Worm (Caenorhabditis elegans) whole organism, L4 larva: ENCODE data around the gene K01A6.8.

ENCODE experiments used
- D1046.2 ChIP-seq: fragments of 200-800 bp; sonication (Bioruptor generic); IDR thresholded peaks from 2 replicates; pipeline ENCODE4 v1.3.6; 2022; ENCODE audit warnings: missing genetic modification characterization, missing compliant biosample characterization
- F37D6.2 ChIP-seq: sonication (generic microtip); optimal IDR thresholded peaks from 2 replicates; lab custom pipeline; 2016; ENCODE audit warnings: mild to moderate bottlenecking, missing genetic modification characterization, missing compliant biosample characterization
- F44E2.7 ChIP-seq: fragments of 200-800 bp; sonication (Bioruptor generic); IDR thresholded peaks from 2 replicates; pipeline ENCODE4 v2.1.2; 2022; ENCODE audit warnings: missing genetic modification characterization, missing compliant biosample characterization
- Y105C5A.15 ChIP-seq: fragments of 200-800 bp; sonication (Bioruptor generic); IDR thresholded peaks from 2 replicates; pipeline ENCODE4 v1.3.6; 2022; ENCODE audit warnings: missing genetic modification characterization, missing compliant biosample characterization
- ZK337.2 ChIP-seq: fragments of 200-800 bp; sonication (Bioruptor generic); IDR thresholded peaks from 2 replicates; pipeline ENCODE4 v1.3.6; 2022; ENCODE audit warnings: missing genetic modification reagents, missing genetic modification characterization, missing compliant biosample characterization
- ZK546.5 ChIP-seq, 2 experiments: sonication (generic microtip); optimal IDR thresholded peaks; 2 replicates each; lab custom pipeline; 2017; ENCODE audit warnings: missing biosample characterization in 2 of 2, missing genetic modification characterization in 2 of 2
- aha-1 ChIP-seq: fragments of 150-350 bp; peaks from one replicate; lab custom pipeline; 2014; ENCODE audit warnings: missing biosample characterization, missing genetic modification characterization
- aly-2 ChIP-seq: sonication (generic microtip); optimal IDR thresholded peaks from 2 replicates; lab custom pipeline; 2018; ENCODE audit warnings: missing biosample characterization, missing genetic modification characterization
- ama-1 ChIP-seq: fragments of 150-350 bp; optimal IDR thresholded peaks from 2 replicates; lab custom pipeline; 2014; ENCODE audit warnings: inconsistent platforms, mixed read lengths
- ceh-28 ChIP-seq: fragments of 150-350 bp; optimal IDR thresholded peaks from 2 replicates; lab custom pipeline; 2014; ENCODE audit warnings: missing biosample characterization, missing genetic modification reagents, missing genetic modification characterization
- ceh-82 ChIP-seq: sonication (generic microtip); optimal IDR thresholded peaks from 2 replicates; lab custom pipeline; 2017; ENCODE audit warnings: missing biosample characterization, missing genetic modification characterization
- ces-1 ChIP-seq: fragments of 150-350 bp; sonication (generic microtip); optimal IDR thresholded peaks from 4 replicates; lab custom pipeline; 2014; ENCODE audit warnings: missing biosample characterization, missing genetic modification reagents, missing genetic modification characterization
- daf-16 ChIP-seq, 3 experiments: sonication (generic microtip); optimal IDR thresholded peaks; 2 replicates each; lab custom pipeline; 2016 to 2017; ENCODE audit warnings: missing genetic modification characterization in 3 of 3, missing genetic modification reagents in 3 of 3, mild to moderate bottlenecking in 2 of 3, missing compliant biosample characterization in 2 of 3, missing biosample characterization in 1 of 3, moderate library complexity in 1 of 3
- daf-19 ChIP-seq: fragments of 200-800 bp; sonication (Bioruptor generic); conservative IDR thresholded peaks from 2 replicates; pipeline ENCODE4 v1.3.6; 2022; ENCODE audit warnings: missing genetic modification characterization, missing compliant biosample characterization
- dmd-6 ChIP-seq: fragments of 200-800 bp; sonication (Bioruptor generic); IDR thresholded peaks from 2 replicates; pipeline ENCODE4 v1.3.6; 2022; ENCODE audit warnings: missing genetic modification reagents, missing genetic modification characterization, missing compliant biosample characterization
- dmd-8 ChIP-seq: fragments of 200-800 bp; sonication (Bioruptor generic); IDR thresholded peaks from 2 replicates; pipeline ENCODE4 v1.3.6; 2022; ENCODE audit warnings: missing genetic modification characterization, missing compliant biosample characterization
- dpl-1 ChIP-seq: fragments of 150-350 bp; optimal IDR thresholded peaks from 2 replicates; lab custom pipeline; 2014; ENCODE audit warnings: missing biosample characterization, missing genetic modification reagents, missing genetic modification characterization
- dve-1 ChIP-seq: sonication (generic microtip); optimal IDR thresholded peaks from 2 replicates; lab custom pipeline; 2017; ENCODE audit warnings: antibody characterized with exemption, mild to moderate bottlenecking, missing genetic modification characterization, missing compliant biosample characterization; ENCODE audit not compliant: insufficient read depth
- egl-27 ChIP-seq: sonication (generic microtip); optimal IDR thresholded peaks from 3 replicates; lab custom pipeline; 2017; ENCODE audit warnings: missing biosample characterization, missing genetic modification reagents, missing genetic modification characterization
- hlh-11 ChIP-seq: fragments of 200-800 bp; sonication (Bioruptor generic); optimal IDR thresholded peaks from 2 replicates; lab custom pipeline; 2018; ENCODE audit warnings: mild to moderate bottlenecking, missing genetic modification characterization, missing compliant biosample characterization
- hmg-1.1 ChIP-seq: fragments of 200-800 bp; sonication (Bioruptor generic); IDR thresholded peaks from 2 replicates; pipeline ENCODE4 v1.3.6; 2022; ENCODE audit warnings: missing genetic modification reagents, missing genetic modification characterization, missing compliant biosample characterization
- lim-7 ChIP-seq: fragments of 200-800 bp; sonication (Bioruptor generic); IDR thresholded peaks from 2 replicates; pipeline ENCODE4 v1.3.6; 2022; ENCODE audit warnings: missing genetic modification characterization, missing compliant biosample characterization
- lin-13 ChIP-seq: fragments of 150-350 bp; optimal IDR thresholded peaks from 2 replicates; lab custom pipeline; 2014; ENCODE audit warnings: missing biosample characterization, missing genetic modification reagents, missing genetic modification characterization
- lin-39 ChIP-seq: fragments of 150-350 bp; optimal IDR thresholded peaks from 2 replicates; lab custom pipeline; 2014; ENCODE audit warnings: missing biosample characterization, missing genetic modification reagents, missing genetic modification characterization
- lsy-2 ChIP-seq, 2 experiments: fragments of 150-350 bp in 1 of 2; sonication (generic microtip) in 1 of 2; optimal IDR thresholded peaks; 2 replicates each; lab custom pipeline; 2014 to 2017; ENCODE audit warnings: missing biosample characterization in 2 of 2, missing genetic modification characterization in 2 of 2
- mes-2 ChIP-seq: sonication (generic microtip); optimal IDR thresholded peaks from 2 replicates; lab custom pipeline; 2016; ENCODE audit warnings: missing genotype, mild to moderate bottlenecking, missing genetic modification characterization, missing compliant biosample characterization; ENCODE audit not compliant: poor library complexity, severe bottlenecking
- mxl-2 ChIP-seq: fragments of 200-800 bp; sonication (Bioruptor generic); conservative IDR thresholded peaks from 2 replicates; pipeline ENCODE4 v1.3.6; 2022; ENCODE audit warnings: missing genetic modification reagents, missing genetic modification characterization, missing compliant biosample characterization
- nhr-102 ChIP-seq: sonication (generic microtip); optimal IDR thresholded peaks from 2 replicates; lab custom pipeline; 2016; ENCODE audit warnings: mild to moderate bottlenecking, missing genetic modification characterization, moderate library complexity, missing compliant biosample characterization
- nhr-11 ChIP-seq: fragments of 150-350 bp; optimal IDR thresholded peaks from 2 replicates; lab custom pipeline; 2014; ENCODE audit warnings: missing biosample characterization, missing genetic modification characterization
- nhr-111 ChIP-seq: fragments of 200-800 bp; sonication (Bioruptor generic); optimal IDR thresholded peaks from 2 replicates; lab custom pipeline; 2018; ENCODE audit warnings: mild to moderate bottlenecking, missing genetic modification characterization, missing compliant biosample characterization
- nhr-28 ChIP-seq: fragments of 150-350 bp; optimal IDR thresholded peaks from 2 replicates; lab custom pipeline; 2014; ENCODE audit warnings: missing biosample characterization, missing genetic modification characterization
- pha-4 ChIP-seq, 2 experiments: fragments of 150-350 bp in 1 of 2; fragments of 200-800 bp in 1 of 2; sonication (Bioruptor generic) in 1 of 2; IDR thresholded peaks in 1 of 2; optimal IDR thresholded peaks in 1 of 2; 2 replicates each; pipeline versions ENCODE4 v1.3.6 to Lab custom; 2014 to 2022; ENCODE audit warnings: missing genetic modification characterization in 2 of 2, missing genetic modification reagents in 2 of 2, missing biosample characterization in 1 of 2, missing compliant biosample characterization in 1 of 2
- rbr-2 ChIP-seq: sonication (generic microtip); optimal IDR thresholded peaks from 2 replicates; lab custom pipeline; 2016; ENCODE audit warnings: missing genotype, missing genetic modification characterization, missing compliant biosample characterization
- set-16 ChIP-seq: fragments of 200-800 bp; sonication (Bioruptor generic); IDR thresholded peaks from 2 replicates; pipeline ENCODE4 v1.3.6; 2022; ENCODE audit warnings: missing genetic modification reagents, missing genetic modification characterization, missing compliant biosample characterization
- snpc-4 ChIP-seq: fragments of 150-350 bp; optimal IDR thresholded peaks from 2 replicates; lab custom pipeline; 2014; ENCODE audit warnings: missing biosample characterization, missing genetic modification characterization
- unc-130 ChIP-seq: sonication (generic microtip); optimal IDR thresholded peaks from 2 replicates; lab custom pipeline; 2016; ENCODE audit warnings: missing genetic modification reagents, missing genetic modification characterization, missing compliant biosample characterization
- unc-39 ChIP-seq: sonication (generic microtip); optimal IDR thresholded peaks from 2 replicates; lab custom pipeline; 2017; ENCODE audit warnings: missing biosample characterization, missing genetic modification characterization
- unc-62 ChIP-seq, 3 experiments: fragments of 150-350 bp in 1 of 3; sonication (generic microtip); optimal IDR thresholded peaks in 2 of 3; peaks in 1 of 3; 1 replicate in 1 of 3; 2 replicates in 2 of 3; lab custom pipeline; 2014 to 2017; ENCODE audit warnings: missing biosample characterization in 3 of 3, missing genetic modification characterization in 3 of 3, missing genetic modification reagents in 3 of 3, missing genotype in 1 of 3
- zag-1 ChIP-seq: fragments of 150-350 bp; optimal IDR thresholded peaks from 2 replicates; lab custom pipeline; 2014; ENCODE audit warnings: missing biosample characterization, missing genetic modification characterization

K01A6.8 gene

ce11 chrIV:11765507-11765906, 28.3 kb upstream of the K01A6.8 start (continued):
- TF ChIP-seq ZK337.2 (GFP tag; lab: Robert Waterston, UW) (no peak), zag-1 (no peak), D1046.2 (GFP tag; lab: Robert Waterston, UW) (no peak), nhr-11 (tag; lab: Kevin White, UChicago) (peak; percentile 20), snpc-4 (tag; lab: Kevin White, UChicago) (no peak), lin-13 (GFP tag; lab: Kevin White, UChicago) (no peak), daf-16 (GFP tag; optimal IDR thresholded peaks at IDR 0.05; lab: Kevin White, UChicago) (no peak), daf-16 (tag; optimal IDR thresholded peaks at IDR 0.05; lab: Kevin White, UChicago) (no peak), dmd-6 (GFP tag; lab: Robert Waterston, UW) (peak; percentile 14; the same call in 1 of the 2 replicates), daf-19 (GFP tag; lab: Robert Waterston, UW) (no peak), unc-130 (GFP tag; lab: Kevin White, UChicago) (no peak), dmd-8 (GFP tag; lab: Robert Waterston, UW) (no peak), lin-39 (tag; lab: Kevin White, UChicago) (no peak), ama-1 (lab: Kevin White, UChicago) (no peak), ceh-28 (tag; lab: Kevin White, UChicago) (peak; percentile 60), ZK546.5 (tag; optimal IDR thresholded peaks at IDR 0.05; lab: Kevin White, UChicago) (no peak), lsy-2 (tag; optimal IDR thresholded peaks at IDR 0.05; lab: Kevin White, UChicago) (peak; percentile 21 to 43), aly-2 (tag; lab: Kevin White, UChicago) (no peak), hmg-1.1 (peak; percentile 50), rbr-2 (tag; lab: Kevin White, UChicago) (peak; percentile 73), unc-62 (GFP tag; optimal IDR thresholded peaks at IDR 0.05 in 1 of 2; lab: Kevin White, UChicago) (no peak), unc-62 (tag; optimal IDR thresholded peaks at IDR 0.05; lab: Kevin White, UChicago) (no peak), F44E2.7 (GFP tag; lab: Robert Waterston, UW) (no peak), lim-7 (GFP tag; lab: Robert Waterston, UW) (no peak), hlh-11 (tag; lab: Kevin White, UChicago) (peak; percentile 7), Y105C5A.15 (GFP tag; lab: Robert Waterston, UW) (no peak), ces-1 (GFP tag; lab: Kevin White, UChicago) (no peak), nhr-111 (GFP tag; lab: Kevin White, UChicago) (no peak), nhr-28 (tag; lab: Kevin White, UChicago) (no peak), egl-27 (tag; lab: Kevin White, UChicago) (no peak)

ce11 chrIV:11760700-11761459, 23.7 kb upstream of the K01A6.8 start, which contains the start of gene T12A7.2:
TSS of gene T12A7.2 (minus strand) at chrIV:11761111.
- TF ChIP-seq aly-2 (tag; lab: Kevin White, UChicago) (no peak), dpl-1 (GFP tag; lab: Kevin White, UChicago) (no peak), nhr-102 (tag; lab: Kevin White, UChicago) (no peak), lsy-2 (tag; optimal IDR thresholded peaks at IDR 0.05; lab: Kevin White, UChicago) (no peak), aha-1 (tag; lab: Kevin White, UChicago) (no peak), nhr-111 (GFP tag; lab: Kevin White, UChicago) (no peak), mxl-2 (GFP tag; lab: Robert Waterston, UW) (no peak), set-16 (GFP tag; lab: Robert Waterston, UW) (peak; percentile 52), pha-4 (GFP tag; IDR thresholded peaks at IDR 0.05; lab: Robert Waterston, UW) (peak; percentile 38; the same call in 1 of the 2 replicates), pha-4 (tag; optimal IDR thresholded peaks at IDR 0.05; lab: Kevin White, UChicago) (peak; percentile 32), dve-1 (tag; lab: Kevin White, UChicago) (peak; percentile 24), hlh-11 (tag; lab: Kevin White, UChicago) (peak; percentile 1), F37D6.2 (tag; lab: Kevin White, UChicago) (no peak), dmd-6 (GFP tag; lab: Robert Waterston, UW) (peak; percentile 19; the same call in 1 of the 2 replicates), hmg-1.1 (peak; percentile 38; the same call in 1 of the 2 replicates), F44E2.7 (GFP tag; lab: Robert Waterston, UW) (no peak), ceh-82 (tag; lab: Kevin White, UChicago) (no peak), unc-39 (tag; lab: Kevin White, UChicago) (no peak), mes-2 (tag; lab: Kevin White, UChicago) (no peak)
